Fruit fly (Drosophila melanogaster) whole organism, pupa: Measurements from ENCODE around the gene Pif1A.

Source experiments
- CG10348 ChIP-seq: fragments of 200-800 bp; sonication (Bioruptor generic); IDR thresholded peaks from 2 replicates; pipeline ENCODE4 v1.3.6; 2022; ENCODE audit warnings: missing biosample characterization, missing genetic modification characterization
- CG12605 ChIP-seq: fragments of 200-800 bp; sonication (Bioruptor generic); IDR thresholded peaks from 2 replicates; pipeline ENCODE4 v1.3.6; 2022; ENCODE audit warnings: missing biosample characterization, missing genetic modification characterization
- CG13204 ChIP-seq: fragments of 200-800 bp; sonication (Bioruptor generic); optimal IDR thresholded peaks from 2 replicates; lab custom pipeline; 2018; ENCODE audit warnings: missing biosample characterization, mild to moderate bottlenecking, missing genetic modification characterization, moderate library complexity
- CG14655 ChIP-seq: fragments of 200-800 bp; sonication (Bioruptor generic); optimal IDR thresholded peaks from 3 replicates; lab custom pipeline; 2017; ENCODE audit warnings: mild to moderate bottlenecking, missing biosample characterization, missing genetic modification reagents, missing genetic modification characterization
- CG15710 ChIP-seq: fragments of 200-800 bp; sonication (Bioruptor generic); optimal IDR thresholded peaks from 2 replicates; lab custom pipeline; 2018; ENCODE audit warnings: missing biosample characterization, mild to moderate bottlenecking, missing genetic modification characterization, moderate library complexity
- CG17806 ChIP-seq: fragments of 200-800 bp; sonication (Bioruptor generic); optimal IDR thresholded peaks from 2 replicates; lab custom pipeline; 2018; ENCODE audit warnings: missing biosample characterization, mild to moderate bottlenecking, missing genetic modification characterization, moderate library complexity
- CG32121 ChIP-seq: fragments of 200-800 bp; sonication (Bioruptor generic); IDR thresholded peaks from 2 replicates; pipeline ENCODE4 v1.3.6; 2022; ENCODE audit warnings: missing biosample characterization, missing genetic modification characterization
- CG34367 ChIP-seq: fragments of 200-800 bp; sonication (Bioruptor generic); optimal IDR thresholded peaks from 2 replicates; lab custom pipeline; 2018; ENCODE audit warnings: missing biosample characterization, mild to moderate bottlenecking, missing genetic modification characterization
- CG4496 ChIP-seq: fragments of 200-800 bp; sonication (Bioruptor generic); IDR thresholded peaks from 3 replicates; pipeline ENCODE4 v1.3.6; 2022; ENCODE audit warnings: missing biosample characterization, missing genetic modification characterization
- CG8159 ChIP-seq: fragments of 200-800 bp; sonication (Bioruptor generic); optimal IDR thresholded peaks from 3 replicates; lab custom pipeline; 2018; ENCODE audit warnings: missing biosample characterization, mild to moderate bottlenecking, missing genetic modification characterization, moderate library complexity
- CG8301 ChIP-seq: fragments of 200-800 bp; sonication (Bioruptor generic); optimal IDR thresholded peaks from 2 replicates; lab custom pipeline; 2018; ENCODE audit warnings: missing biosample characterization, mild to moderate bottlenecking, missing genetic modification characterization
- CG9948 ChIP-seq: fragments of 200-800 bp; sonication (Bioruptor generic); optimal IDR thresholded peaks from 2 replicates; lab custom pipeline; 2018; ENCODE audit warnings: missing biosample characterization, mild to moderate bottlenecking, missing genetic modification characterization, moderate library complexity
- D1 ChIP-seq: fragments of 200-800 bp; sonication (Bioruptor generic); optimal IDR thresholded peaks from 2 replicates; lab custom pipeline; 2018; ENCODE audit warnings: missing biosample characterization, mild to moderate bottlenecking, missing genetic modification characterization, moderate library complexity
- EcR ChIP-seq: fragments of 200-800 bp; sonication (Bioruptor generic); optimal IDR thresholded peaks from 3 replicates; lab custom pipeline; 2019; ENCODE audit warnings: missing biosample characterization, missing genetic modification characterization, mild to moderate bottlenecking, moderate library complexity, missing genetic modification reagents
- Ets98B ChIP-seq: fragments of 200-800 bp; sonication (Bioruptor generic); IDR thresholded peaks from 2 replicates; pipeline ENCODE4 v1.3.6; 2022; ENCODE audit warnings: missing biosample characterization, missing genetic modification characterization
- Pif1A ChIP-seq: fragments of 200-800 bp; sonication (Bioruptor generic); optimal IDR thresholded peaks from 3 replicates; lab custom pipeline; 2016; ENCODE audit warnings: missing biosample characterization, missing genetic modification characterization
- Pif1B ChIP-seq: fragments of 200-800 bp; sonication (Bioruptor generic); optimal IDR thresholded peaks from 3 replicates; lab custom pipeline; 2016; ENCODE audit warnings: missing biosample characterization, missing genetic modification characterization
- Snoo ChIP-seq: fragments of 200-800 bp; sonication (Bioruptor generic); optimal IDR thresholded peaks from 3 replicates; lab custom pipeline; 2017; ENCODE audit warnings: missing biosample characterization, mild to moderate bottlenecking, missing genetic modification characterization, inconsistent platforms
- fd96Ca ChIP-seq: fragments of 200-800 bp; sonication (Bioruptor generic); IDR thresholded peaks from 3 replicates; pipeline ENCODE4 v1.3.6; 2022; ENCODE audit warnings: missing biosample characterization, missing genetic modification characterization
- gl ChIP-seq: fragments of 200-800 bp; sonication (Bioruptor generic); optimal IDR thresholded peaks from 2 replicates; lab custom pipeline; 2018; ENCODE audit warnings: missing biosample characterization, mild to moderate bottlenecking, missing genetic modification characterization
- rn ChIP-seq: fragments of 200-800 bp; sonication (Bioruptor generic); IDR thresholded peaks from 2 replicates; pipeline ENCODE4 v1.3.6; 2022; ENCODE audit warnings: missing biosample characterization, missing genetic modification characterization

The Pif1A gene

dm6 chr3R:8818239-8818638 lies 17.3 kb upstream of the Pif1A start:
- TF ChIP-seq fd96Ca (GFP tag; lab: Robert Waterston, UW) = no peak
- no peak for TF ChIP-seq CG34367 (tag; lab: Kevin White, UChicago)
- TF ChIP-seq EcR (GFP tag; lab: Kevin White, UChicago) = no peak
- no peak for TF ChIP-seq CG13204
- no peak for TF ChIP-seq Ets98B (GFP tag; lab: Robert Waterston, UW)
- TF ChIP-seq CG8159 = no peak
- no peak for TF ChIP-seq CG9948 (tag; lab: Kevin White, UChicago)
- no peak for TF ChIP-seq CG8301 (tag; lab: Kevin White, UChicago)
- TF ChIP-seq CG15710 (tag; lab: Kevin White, UChicago) = no peak
- TF ChIP-seq Snoo (tag; lab: Kevin White, UChicago) = no peak
- TF ChIP-seq CG12605 (GFP tag; lab: Robert Waterston, UW) = no peak
- no peak for TF ChIP-seq rn

dm6 chr3R:8815074-8815473 lies 14.1 kb upstream of the Pif1A start:
- TF ChIP-seq CG14655 (GFP tag; lab: Kevin White, UChicago) (no peak), CG8301 (tag; lab: Kevin White, UChicago) (no peak), CG12605 (GFP tag; lab: Robert Waterston, UW) (no peak), Pif1A (no peak), Ets98B (GFP tag; lab: Robert Waterston, UW) (no peak), D1 (tag; lab: Kevin White, UChicago) (no peak), gl (tag; lab: Kevin White, UChicago) (no peak), CG9948 (tag; lab: Kevin White, UChicago) (no peak), CG32121 (GFP tag; lab: Robert Waterston, UW) (no peak), CG34367 (tag; lab: Kevin White, UChicago) (no peak), CG10348 (GFP tag; lab: Robert Waterston, UW) (no peak), Snoo (tag; lab: Kevin White, UChicago) (no peak), CG17806 (tag; lab: Kevin White, UChicago) (no peak)

- TF ChIP-seq CG34367 (tag; lab: Kevin White, UChicago) (no peak), CG32121 (GFP tag; lab: Robert Waterston, UW) (no peak), CG8301 (tag; lab: Kevin White, UChicago) (no peak), Pif1A (no peak), CG17806 (tag; lab: Kevin White, UChicago) (no peak), gl (tag; lab: Kevin White, UChicago) (no peak), D1 (tag; lab: Kevin White, UChicago) (no peak), CG15710 (tag; lab: Kevin White, UChicago) (no peak), CG14655 (GFP tag; lab: Kevin White, UChicago) (no peak), CG10348 (GFP tag; lab: Robert Waterston, UW) (no peak), Ets98B (GFP tag; lab: Robert Waterston, UW) (no peak), CG8159 (no peak), rn (no peak), EcR (GFP tag; lab: Kevin White, UChicago) (no peak), CG12605 (GFP tag; lab: Robert Waterston, UW) (no peak), Pif1B (GFP tag; lab: Kevin White, UChicago) (no peak), CG9948 (tag; lab: Kevin White, UChicago) (no peak), CG13204 (no peak)
Observed at dm6 chr3R:8814029-8814647, 13.2 kb upstream of the Pif1A start.

DNA sequence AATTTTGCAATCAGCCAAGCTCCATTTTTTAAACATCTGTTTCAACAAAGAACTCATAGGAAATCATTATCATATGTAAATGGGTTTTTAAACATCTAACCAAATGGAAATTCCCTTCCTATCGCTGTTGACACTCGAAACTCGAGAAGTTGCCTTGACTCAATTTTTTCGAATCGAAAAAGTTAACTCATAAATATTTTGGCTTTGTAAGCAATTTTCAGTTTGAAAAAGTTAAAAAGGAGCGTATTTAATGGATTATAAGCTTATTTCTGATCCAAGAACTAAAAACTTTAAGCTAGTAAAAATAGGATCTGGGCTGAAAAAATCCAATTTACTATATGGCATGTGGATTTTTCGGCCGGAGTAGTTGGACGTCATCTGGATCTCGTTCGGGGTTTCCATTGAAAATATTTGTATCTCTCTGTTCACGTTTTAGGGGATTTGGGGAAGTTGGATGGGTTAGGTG lies 12.2 kb upstream of the Pif1A start, which contains the start of gene CG9837:
TSS of gene CG9837 (minus strand) at position 416 of the 466 bp plus-strand sequence.
- TF ChIP-seq Ets98B (GFP tag; lab: Robert Waterston, UW) = no peak
- TF ChIP-seq Pif1B (GFP tag; lab: Kevin White, UChicago) = no peak
- TF ChIP-seq Snoo (tag; lab: Kevin White, UChicago) = no peak
- TF ChIP-seq CG12605 (GFP tag; lab: Robert Waterston, UW) = no peak
- no peak for TF ChIP-seq CG9948 (tag; lab: Kevin White, UChicago)
- no peak for TF ChIP-seq CG13204
- TF ChIP-seq D1 (tag; lab: Kevin White, UChicago) = no peak
- TF ChIP-seq CG32121 (GFP tag; lab: Robert Waterston, UW) = no peak
- TF ChIP-seq fd96Ca (GFP tag; lab: Robert Waterston, UW) = no peak
- TF ChIP-seq CG17806 (tag; lab: Kevin White, UChicago) = no peak

DNA sequence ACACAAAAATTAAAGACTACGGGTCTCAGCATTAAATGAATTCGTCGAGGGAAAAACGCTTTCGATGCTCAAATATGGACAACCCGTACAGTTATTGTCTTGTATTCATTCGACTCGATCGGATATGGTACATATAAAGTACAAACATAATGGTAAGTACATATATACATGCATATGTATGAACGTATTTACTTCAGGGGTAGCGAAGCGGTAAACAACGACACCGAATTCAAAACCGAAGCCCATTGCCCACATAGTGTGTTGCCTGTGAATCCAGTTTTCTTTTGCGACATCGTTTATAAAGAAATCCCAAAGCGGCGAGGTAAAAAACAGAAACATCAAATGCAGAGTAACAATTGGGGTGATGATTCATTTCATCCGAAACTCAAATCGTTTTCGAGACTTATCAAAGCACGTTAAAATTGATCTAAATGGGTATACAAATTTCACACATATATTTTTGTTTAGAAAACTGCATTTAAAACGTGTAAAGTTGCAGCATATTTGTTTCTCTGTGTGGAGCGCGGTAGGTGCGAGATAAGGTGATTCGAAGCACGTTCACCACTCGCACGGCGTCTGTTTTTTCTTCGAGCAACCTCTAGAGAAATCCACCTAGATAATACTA lies 11.5 kb upstream of the Pif1A start:
- TF ChIP-seq EcR (GFP tag; lab: Kevin White, UChicago) (peak; percentile 54), Pif1A (peak; percentile 81), CG10348 (GFP tag; lab: Robert Waterston, UW) (0 out of 2 replicates have a peak, but pooled peaks have one; percentile 31), gl (tag; lab: Kevin White, UChicago) (peak; percentile 57), CG4496 (GFP tag; lab: Robert Waterston, UW) (peak; percentile 96), CG34367 (tag; lab: Kevin White, UChicago) (peak; percentile 70), Pif1B (GFP tag; lab: Kevin White, UChicago) (peak; percentile 87), CG14655 (GFP tag; lab: Kevin White, UChicago) (peak; percentile 80), D1 (tag; lab: Kevin White, UChicago) (peak; percentile 61), Snoo (tag; lab: Kevin White, UChicago) (peak; percentile 44), CG8159 (peak; percentile 83), CG8301 (tag; lab: Kevin White, UChicago) (peak; percentile 90), CG15710 (tag; lab: Kevin White, UChicago) (peak; percentile 83), fd96Ca (GFP tag; lab: Robert Waterston, UW) (peak; percentile 94; the same call in 2 of the 3 replicates), Ets98B (GFP tag; lab: Robert Waterston, UW) (peak; percentile 93), CG32121 (GFP tag; lab: Robert Waterston, UW) (peak; percentile 92), CG12605 (GFP tag; lab: Robert Waterston, UW) (peak; percentile 87), CG9948 (tag; lab: Kevin White, UChicago) (peak; percentile 63), rn (peak; percentile 89), CG13204 (peak; percentile 14), CG17806 (tag; lab: Kevin White, UChicago) (peak; percentile 82)
